Fruit fly (Drosophila melanogaster) Kc167 (cell line): ENCODE data around the gene CG33688.

ENCODE experiments used
- Myc ChIP-seq: fragments of >200 bp; optimal IDR thresholded peaks from 2 replicates; lab custom pipeline; 2017; ENCODE audit warnings: missing external identifiers
- Sin3A ChIP-seq: fragments of >200 bp; optimal IDR thresholded peaks from 2 replicates; lab custom pipeline; 2018; ENCODE audit warnings: missing external identifiers
- h ChIP-seq: fragments of >200 bp; optimal IDR thresholded peaks from 3 replicates; lab custom pipeline; 2018; ENCODE audit warnings: missing external identifiers
- insv ChIP-seq: fragments of >200 bp; optimal IDR thresholded peaks from 3 replicates; lab custom pipeline; 2018; ENCODE audit warnings: missing external identifiers
- psq ChIP-seq: fragments of >200 bp; optimal IDR thresholded peaks from 2 replicates; lab custom pipeline; 2017; ENCODE audit warnings: missing external identifiers
- ttk ChIP-seq: sonication (Bioruptor generic); optimal IDR thresholded peaks from 2 replicates; lab custom pipeline; 2017; ENCODE audit warnings: missing external identifiers

CG33688 gene

DNA sequence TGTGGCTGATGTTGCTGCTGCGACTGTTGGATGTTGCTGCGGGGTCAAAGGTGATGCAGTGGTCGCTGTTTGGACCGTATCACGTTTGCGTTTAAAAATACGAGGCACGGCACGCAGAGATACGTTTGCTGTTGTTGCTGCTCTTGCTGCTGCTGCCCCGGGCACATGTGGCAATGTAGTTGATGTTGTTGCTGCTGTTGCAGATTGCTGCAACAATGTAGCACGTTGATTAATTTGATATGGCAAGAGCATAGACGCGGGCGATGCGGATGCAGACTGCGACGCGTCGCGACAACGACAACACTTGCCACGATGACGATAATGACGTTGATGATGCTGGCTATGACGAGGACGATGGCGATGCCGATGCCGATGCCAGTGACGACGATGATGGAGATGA lies 14.2 kb downstream of the CG33688 start:
- no peak for TF ChIP-seq h (lab: Kevin White, UChicago)
- TF ChIP-seq Myc (lab: Kevin White, UChicago) = no peak
- TF ChIP-seq insv (lab: Kevin White, UChicago) = no peak
- TF ChIP-seq Sin3A (lab: Kevin White, UChicago) = no peak
- TF ChIP-seq psq (lab: Kevin White, UChicago) = no peak
- no peak for TF ChIP-seq ttk (lab: Kevin White, UChicago)

DNA sequence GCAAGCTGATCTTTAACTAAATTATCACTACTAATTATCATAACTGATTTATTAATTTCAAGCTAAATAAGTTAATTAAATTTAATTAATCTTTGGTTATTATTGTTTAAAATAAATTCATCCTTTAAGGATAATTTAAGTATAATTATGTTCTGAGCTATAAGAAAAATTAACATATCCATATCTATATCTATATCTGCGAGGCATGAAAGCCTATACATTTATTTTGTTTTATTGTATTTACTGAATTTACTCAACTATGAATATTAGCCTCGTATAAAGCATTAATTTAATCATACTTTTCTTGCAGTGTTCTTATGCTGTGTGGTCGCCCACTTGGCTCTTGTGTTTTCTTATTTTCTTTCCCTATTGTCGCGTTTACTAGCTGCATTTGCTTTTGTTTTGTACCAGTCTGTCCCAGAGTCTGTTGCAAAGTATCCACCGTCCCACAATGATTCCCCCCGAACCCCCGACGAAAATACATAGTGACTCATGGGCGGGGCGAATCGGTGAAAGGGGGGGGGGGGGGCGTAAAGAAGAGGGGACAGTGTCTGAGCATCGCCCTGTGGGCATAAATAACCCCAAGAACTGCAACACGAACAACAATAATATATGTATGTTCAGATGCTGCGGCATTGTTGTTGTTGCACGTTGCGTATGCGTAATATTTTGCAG lies 15.7 kb downstream of the CG33688 start:
- TF ChIP-seq Sin3A (lab: Kevin White, UChicago) (no peak), h (lab: Kevin White, UChicago) (no peak), psq (lab: Kevin White, UChicago) (no peak), Myc (lab: Kevin White, UChicago) (no peak), ttk (lab: Kevin White, UChicago) (no peak), insv (lab: Kevin White, UChicago) (no peak)

- TF ChIP-seq h (lab: Kevin White, UChicago) (no peak), ttk (lab: Kevin White, UChicago) (no peak), psq (lab: Kevin White, UChicago) (no peak), Sin3A (lab: Kevin White, UChicago) (no peak), Myc (lab: Kevin White, UChicago) (no peak)
Observed at dm6 chr3L:16215411-16215810, 16.4 kb downstream of the CG33688 start.

- no peak for TF ChIP-seq Sin3A (lab: Kevin White, UChicago)
Observed at dm6 chr3L:16215816-16216215, 16.8 kb downstream of the CG33688 start.

DNA sequence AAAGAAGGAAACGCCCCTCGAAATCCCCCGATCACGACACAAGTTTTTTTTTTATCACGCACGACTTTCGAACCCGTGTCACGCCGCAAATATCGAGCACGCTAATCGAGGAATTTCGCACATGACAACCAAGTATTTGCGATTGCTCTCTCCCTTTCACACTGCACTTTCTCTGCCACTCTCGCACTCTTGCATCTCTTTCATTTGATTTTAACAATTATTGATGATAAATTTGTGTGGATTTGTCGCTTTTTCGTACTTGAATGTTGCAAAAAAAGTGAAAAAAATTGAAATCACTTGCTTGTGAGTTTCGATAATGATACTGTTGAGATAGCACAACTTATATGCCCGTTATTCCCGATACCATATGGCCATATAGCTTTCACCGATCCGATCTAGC lies 18.2 kb downstream of the CG33688 start, which contains the start of gene CG13073:
Gene CG13073, minus strand, starts transcription at position 101 of the 400 bp plus-strand sequence.
- TF ChIP-seq Sin3A (lab: Kevin White, UChicago) (no peak), insv (lab: Kevin White, UChicago) (no peak), ttk (lab: Kevin White, UChicago) (no peak), h (lab: Kevin White, UChicago) (no peak), psq (lab: Kevin White, UChicago) (no peak), Myc (lab: Kevin White, UChicago) (no peak)

dm6 chr3L:16217935-16218334 lies 18.9 kb downstream of the CG33688 start:
- no peak for TF ChIP-seq h (lab: Kevin White, UChicago)
- TF ChIP-seq Myc (lab: Kevin White, UChicago) = no peak

DNA sequence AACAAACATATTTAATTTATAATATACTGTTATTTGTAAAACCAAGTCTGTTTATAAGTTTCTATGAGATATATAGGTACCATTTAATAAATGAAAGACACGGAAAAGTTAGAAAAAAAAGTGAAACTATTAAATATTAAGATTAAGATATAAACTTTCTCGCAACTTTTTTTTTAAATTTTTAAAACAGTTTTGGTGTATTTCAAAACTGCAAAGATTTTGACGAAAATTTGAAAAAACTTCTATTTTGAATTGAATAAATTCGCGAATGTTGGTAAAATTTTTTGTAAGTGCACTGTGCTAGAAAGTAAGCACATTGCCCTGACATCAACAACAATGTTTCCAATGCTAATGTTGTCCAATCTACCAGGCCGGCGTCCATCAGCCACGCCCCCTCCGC lies 22.3 kb downstream of the CG33688 start:
- TF ChIP-seq psq (lab: Kevin White, UChicago) = no peak
- TF ChIP-seq h (lab: Kevin White, UChicago) = no peak
- TF ChIP-seq ttk (lab: Kevin White, UChicago) = no peak
- no peak for TF ChIP-seq Myc (lab: Kevin White, UChicago)
- TF ChIP-seq Sin3A (lab: Kevin White, UChicago) = no peak
- TF ChIP-seq insv (lab: Kevin White, UChicago) = no peak

dm6 chr3L:16221800-16222199 lies 22.8 kb downstream of the CG33688 start:
- TF ChIP-seq psq (lab: Kevin White, UChicago) (no peak), h (lab: Kevin White, UChicago) (no peak), insv (lab: Kevin White, UChicago) (no peak), Myc (lab: Kevin White, UChicago) (no peak), ttk (lab: Kevin White, UChicago) (no peak), Sin3A (lab: Kevin White, UChicago) (no peak)

DNA sequence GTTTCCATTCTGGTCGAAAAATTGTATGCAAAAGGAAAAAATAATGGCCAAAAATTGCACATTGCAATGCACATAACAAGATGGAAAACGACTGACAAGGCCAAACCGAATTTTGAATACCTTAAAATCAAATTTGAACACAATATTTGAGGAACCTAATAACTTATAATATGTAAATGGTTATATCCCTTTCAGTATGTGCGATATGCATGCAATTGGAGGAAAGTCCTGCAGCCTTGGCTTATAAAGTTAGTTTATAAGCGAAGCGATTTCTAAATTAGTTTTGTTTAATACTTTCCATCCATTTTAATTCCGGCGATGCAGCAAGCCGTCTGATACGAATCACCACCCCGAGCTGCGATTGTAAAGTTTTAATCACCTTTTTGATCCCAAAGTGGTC lies 26.2 kb downstream of the CG33688 start:
- TF ChIP-seq insv (lab: Kevin White, UChicago) = no peak
- TF ChIP-seq Sin3A (lab: Kevin White, UChicago) = no peak
- TF ChIP-seq h (lab: Kevin White, UChicago) = no peak
- TF ChIP-seq psq (lab: Kevin White, UChicago) = no peak
- no peak for TF ChIP-seq Myc (lab: Kevin White, UChicago)

dm6 chr3L:16228659-16229205 lies 29.7 kb downstream of the CG33688 start, which contains the start of gene Tmx3:
Gene Tmx3 (plus strand): TSS chr3L:16229100.
- no peak for TF ChIP-seq Sin3A (lab: Kevin White, UChicago)
- TF ChIP-seq Myc (lab: Kevin White, UChicago) = no peak
- no peak for TF ChIP-seq psq (lab: Kevin White, UChicago)
- no peak for TF ChIP-seq ttk (lab: Kevin White, UChicago)
- no peak for TF ChIP-seq h (lab: Kevin White, UChicago)
- no peak for TF ChIP-seq insv (lab: Kevin White, UChicago)

dm6 chr3L:16231857-16232256 lies 32.8 kb downstream of the CG33688 start, which contains the start of the genes PDCD-5 and MED10:
Gene PDCD-5 (minus strand): TSS chr3L:16232038.
Gene MED10 (plus strand): TSS chr3L:16232084.
- TF ChIP-seq Myc (lab: Kevin White, UChicago) = no peak
- no peak for TF ChIP-seq insv (lab: Kevin White, UChicago)
- TF ChIP-seq psq (lab: Kevin White, UChicago) = no peak
- no peak for TF ChIP-seq h (lab: Kevin White, UChicago)
- TF ChIP-seq Sin3A (lab: Kevin White, UChicago) = no peak
- no peak for TF ChIP-seq ttk (lab: Kevin White, UChicago)

DNA sequence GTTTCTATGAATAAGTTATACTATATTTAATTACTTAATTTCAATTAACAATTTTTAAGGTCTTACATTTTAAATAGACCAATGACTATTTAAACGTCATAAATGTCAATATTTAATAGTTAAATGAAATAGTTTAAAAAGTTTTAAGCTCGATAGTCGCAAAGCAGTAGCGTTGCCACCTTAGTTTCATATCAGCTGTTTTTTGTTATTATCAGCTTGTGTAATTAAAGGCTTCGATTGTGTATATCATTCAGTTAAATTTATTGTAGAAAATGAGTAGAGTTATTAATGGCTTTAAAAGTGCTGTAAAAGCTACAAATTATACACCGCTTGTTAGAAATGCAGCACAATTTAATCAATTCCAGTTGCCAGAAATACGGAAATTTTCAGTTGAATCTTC lies 33.9 kb downstream of the CG33688 start, which contains the start of gene Hsc20:
Gene Hsc20, plus strand, starts transcription at position 204 of the 400 bp plus-strand sequence.
- TF ChIP-seq insv (lab: Kevin White, UChicago) (no peak), Sin3A (lab: Kevin White, UChicago) (no peak), Myc (lab: Kevin White, UChicago) (no peak), h (lab: Kevin White, UChicago) (no peak), psq (lab: Kevin White, UChicago) (no peak), ttk (lab: Kevin White, UChicago) (no peak)
